Worm (Caenorhabditis elegans) whole organism, mixed stage, embryonic: ENCODE measurements around the gene bath-15.

ENCODE experiments used
- ceh-43 ChIP-seq: fragments of 200-800 bp; sonication (Bioruptor generic); optimal IDR thresholded peaks from 2 replicates; lab custom pipeline; 2018; ENCODE audit warnings: mild to moderate bottlenecking, missing genetic modification characterization, moderate library complexity, missing compliant biosample characterization
- drap-1 ChIP-seq: fragments of 200-800 bp; sonication (Bioruptor generic); optimal IDR thresholded peaks from 3 replicates; lab custom pipeline; 2018; ENCODE audit warnings: mild to moderate bottlenecking, missing genetic modification characterization, missing compliant biosample characterization
- unc-120 ChIP-seq: sonication (generic microtip); optimal IDR thresholded peaks from 2 replicates; lab custom pipeline; 2017; ENCODE audit warnings: missing genetic modification characterization, missing compliant biosample characterization; ENCODE audit not compliant: poor library complexity, severe bottlenecking
- ztf-11 ChIP-seq: fragments of 150-350 bp; optimal IDR thresholded peaks from 2 replicates; lab custom pipeline; 2014; ENCODE audit warnings: missing biosample characterization, missing genetic modification characterization

DNA sequence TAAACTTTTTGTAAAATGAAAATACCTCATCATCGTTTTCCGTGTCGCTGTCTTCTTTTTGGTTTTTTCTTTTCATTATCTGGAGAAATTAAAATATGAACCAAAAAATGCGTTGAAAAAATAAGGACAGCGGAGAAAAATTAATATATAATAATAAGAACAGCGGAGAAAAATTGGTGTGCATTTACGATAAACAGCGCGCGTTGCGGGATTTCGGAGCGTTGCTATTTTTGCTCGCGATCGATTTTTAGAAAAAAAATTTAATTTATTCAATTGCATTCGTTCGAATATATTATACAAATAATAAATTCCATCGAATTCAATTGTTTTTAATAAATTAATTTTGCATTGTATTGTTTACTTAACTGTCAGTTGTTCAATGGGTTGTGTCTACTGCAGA lies 9.9 kb downstream of the bath-15 start, which contains the start of gene ZK686.2:
- TF ChIP-seq unc-120 (peak; percentile 20), ztf-11 (no peak), ceh-43 (GFP tag; lab: Kevin White, UChicago) (no peak), drap-1 (GFP tag; lab: Kevin White, UChicago) (no peak)
